Worm (Caenorhabditis elegans): ENCODE data around the gene Y6G8.15.
A peak's percentile ranks its signal among the peaks of the same experiment; 100 is the strongest.

Gene Y6G8.15

DNA sequence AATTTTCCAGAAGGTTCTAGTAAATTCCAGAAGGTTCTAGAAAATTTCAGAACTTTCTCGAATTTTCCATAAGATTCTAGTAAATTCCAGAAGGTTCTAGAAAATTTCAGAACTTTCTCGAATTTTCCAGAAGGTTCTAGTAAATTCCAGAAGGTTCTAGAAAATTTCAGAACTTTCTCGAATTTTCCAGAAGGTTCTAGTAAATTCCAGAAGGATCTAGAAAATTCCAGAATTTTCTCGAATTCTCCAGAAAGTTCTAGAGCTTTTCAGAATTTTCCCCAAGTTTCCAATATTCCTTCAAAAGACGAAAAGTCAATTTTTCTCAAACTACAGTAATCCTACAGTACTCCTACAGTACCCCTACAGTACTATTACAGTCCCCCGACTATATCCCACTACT is 8.4 kb upstream of the Y6G8.15 start:
- peak; percentile 92 for TF ChIP-seq hsf-1 (GFP tag; IDR thresholded peaks at IDR 0.05)

- TF ChIP-seq hsf-1 (GFP tag; IDR thresholded peaks at IDR 0.05): peak; percentile 90
These were observed 7.8 kb upstream of the Y6G8.15 start for ce11 chrV:17618189-17618588.

DNA sequence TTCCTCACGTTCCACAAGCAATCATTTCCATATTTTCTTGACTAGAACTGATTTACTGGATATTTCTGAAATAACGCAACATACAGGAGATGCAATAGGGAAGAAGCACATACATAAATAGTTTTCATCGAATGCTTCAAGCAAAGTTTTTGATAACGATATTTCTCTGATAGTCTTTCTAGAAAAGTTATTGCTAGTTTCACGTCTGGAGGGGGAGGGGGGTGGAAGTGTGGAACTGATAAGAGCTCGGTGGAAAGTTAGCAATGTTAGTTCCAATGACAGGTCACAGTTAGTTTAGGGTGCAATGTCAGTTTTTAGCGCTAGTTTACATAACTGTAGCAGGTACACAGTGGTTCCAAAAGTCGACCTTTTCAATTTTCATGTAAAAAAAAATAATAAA is 6.4 kb upstream of the Y6G8.15 start, which contains the start of gene Y6G8.6:
TSS of gene Y6G8.6 (minus strand) at position 98 of the 400 bp plus-strand sequence.
- TF ChIP-seq hrde-1 (tag; optimal IDR thresholded peaks at IDR 0.05; ENCODE audit: borderline replicate concordance) (no peak), lsl-1 (GFP tag; optimal IDR thresholded peaks at IDR 0.05) (no peak), zim-3 (tag; optimal IDR thresholded peaks at IDR 0.05) (no peak), nhr-80 (tag; optimal IDR thresholded peaks at IDR 0.05) (peak; percentile 49), D2030.7 (GFP tag; IDR thresholded peaks at IDR 0.05) (no peak)

DNA sequence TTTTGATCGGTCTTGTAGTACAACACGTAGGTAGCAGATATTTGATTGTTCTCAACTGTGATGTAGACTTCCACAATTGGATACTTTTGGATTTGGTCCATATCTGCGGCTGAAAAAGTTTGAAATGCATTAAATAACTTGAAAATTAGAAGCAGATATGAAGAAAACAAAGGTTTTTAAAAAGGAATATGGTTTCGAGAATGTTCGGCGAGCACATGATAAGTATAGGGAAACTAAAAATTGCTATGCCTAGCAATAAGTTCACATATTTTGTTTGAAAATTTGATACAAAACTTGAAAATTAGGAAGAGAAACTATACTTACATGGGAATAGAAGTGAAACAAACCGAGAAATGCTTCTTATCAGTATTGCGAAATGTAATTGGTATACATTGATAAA is 5.2 kb upstream of the Y6G8.15 start, which contains the start of gene Y6G8.5:
TSS of gene Y6G8.5 (minus strand) at position 101 of the 400 bp plus-strand sequence.
- TF ChIP-seq madf-3 (GFP tag; IDR thresholded peaks at IDR 0.05): no peak
- TF ChIP-seq bed-1 (GFP tag; IDR thresholded peaks at IDR 0.05): no peak
- no peak for TF ChIP-seq hsf-1 (GFP tag; IDR thresholded peaks at IDR 0.05)
- no peak for TF ChIP-seq Y56A3A.18 (GFP tag; IDR thresholded peaks at IDR 0.05)
- no peak for TF ChIP-seq B0035.1 (tag; optimal IDR thresholded peaks at IDR 0.05)
- TF ChIP-seq snpc-3.4 (tag; optimal IDR thresholded peaks at IDR 0.05): no peak
- no peak for TF ChIP-seq tlf-1 (GFP tag; optimal IDR thresholded peaks at IDR 0.05)
- TF ChIP-seq madf-6 (GFP tag; IDR thresholded peaks at IDR 0.05): no peak
- TF ChIP-seq ceh-91 (GFP tag; IDR thresholded peaks at IDR 0.05): no peak
- no peak for TF ChIP-seq ceh-27 (GFP tag; optimal IDR thresholded peaks at IDR 0.05)
- no peak for TF ChIP-seq fkh-3 (tag; optimal IDR thresholded peaks at IDR 0.05)
- no peak for TF ChIP-seq C06A6.2 (GFP tag; conservative IDR thresholded peaks at IDR 0.05)
- no peak for TF ChIP-seq F10E7.11 (tag; optimal IDR thresholded peaks at IDR 0.05)
- TF ChIP-seq repo-1 (tag; optimal IDR thresholded peaks at IDR 0.05): no peak

- TF ChIP-seq rcor-1 (GFP tag; IDR thresholded peaks at IDR 0.05): no peak
- no peak for TF ChIP-seq chd-7 (tag; optimal IDR thresholded peaks at IDR 0.05)
- no peak for TF ChIP-seq ceh-79 (tag; optimal IDR thresholded peaks at IDR 0.05)
- TF ChIP-seq sea-2 (GFP tag; IDR thresholded peaks at IDR 0.05): no peak
- no peak for TF ChIP-seq die-1 (tag; optimal IDR thresholded peaks at IDR 0.05)
- TF ChIP-seq hsf-1 (GFP tag; IDR thresholded peaks at IDR 0.05): no peak
- no peak for TF ChIP-seq ztf-3 (GFP tag; optimal IDR thresholded peaks at IDR 0.05)
- no peak for TF ChIP-seq D2030.7 (GFP tag; IDR thresholded peaks at IDR 0.05)
- no peak for TF ChIP-seq lin-54 (GFP tag; optimal IDR thresholded peaks at IDR 0.05)
These were observed 3.8 kb upstream of the Y6G8.15 start, which contains the start of gene Y6G8.14 for ce11 chrV:17614251-17614650. Y6G8.14 (minus strand) TSS chrV:17614351.

- TF ChIP-seq ccch-3 (GFP tag; optimal IDR thresholded peaks at IDR 0.05): no peak
- TF ChIP-seq efl-1 (GFP tag; optimal IDR thresholded peaks at IDR 0.05): no peak
- TF ChIP-seq rec-8 (tag; optimal IDR thresholded peaks at IDR 0.05): no peak
- no peak for TF ChIP-seq ztf-25 (GFP tag; IDR thresholded peaks at IDR 0.05)
- no peak for TF ChIP-seq attf-6 (GFP tag; IDR thresholded peaks at IDR 0.05)
- TF ChIP-seq B0261.1 (tag; optimal IDR thresholded peaks at IDR 0.05): no peak
- no peak for TF ChIP-seq ceh-27 (GFP tag; optimal IDR thresholded peaks at IDR 0.05)
- TF ChIP-seq ztf-26 (tag; optimal IDR thresholded peaks at IDR 0.05): no peak
- TF ChIP-seq hlh-26 (GFP tag; conservative IDR thresholded peaks at IDR 0.05): no peak
- TF ChIP-seq bed-1 (GFP tag; IDR thresholded peaks at IDR 0.05): no peak
- TF ChIP-seq nhr-179 (tag; optimal IDR thresholded peaks at IDR 0.05): no peak
- no peak for TF ChIP-seq akir-1 (GFP tag; optimal IDR thresholded peaks at IDR 0.05)
- TF ChIP-seq tbx-9 (tag; optimal IDR thresholded peaks at IDR 0.05; ENCODE audit: borderline replicate concordance): no peak
These were observed 2.6 kb downstream of the Y6G8.15 start, which contains the start of gene srz-91 for ce11 chrV:17607797-17608196. srz-91 (plus strand) TSS chrV:17608097.
